Worm (Caenorhabditis elegans): ENCODE results near the gene mig-21.

mig-21 gene

DNA sequence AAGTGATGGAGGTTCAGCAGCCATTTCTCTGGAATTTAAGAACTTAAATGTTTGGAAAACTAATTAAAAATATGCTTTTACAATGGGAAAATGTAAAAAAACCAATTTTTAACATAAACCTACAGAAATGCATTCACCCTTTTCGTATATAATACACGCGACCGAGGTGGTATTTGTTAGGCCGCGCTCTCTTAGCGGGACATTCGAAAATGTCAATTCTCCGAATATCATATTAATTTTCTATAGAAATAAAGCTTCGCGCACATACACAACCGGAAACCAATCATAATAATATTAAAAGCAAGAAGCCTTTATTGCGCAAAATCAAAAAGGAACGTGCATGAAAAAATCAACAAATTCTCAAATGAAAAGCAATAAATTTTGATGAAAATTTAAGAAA is 24.9 kb downstream of the mig-21 start, which contains the start of gene ddx-23 (continued):
- TF ChIP-seq B0019.2 (GFP tag; conservative IDR thresholded peaks at IDR 0.05) (no peak), madf-3 (GFP tag; IDR thresholded peaks at IDR 0.05) (no peak), nhr-27 (tag; optimal IDR thresholded peaks at IDR 0.05) (no peak), T07F8.4 (tag; optimal IDR thresholded peaks at IDR 0.05) (no peak), F23B12.7 (tag; optimal IDR thresholded peaks at IDR 0.05; ENCODE audit: insufficient read depth) (no peak), egrh-3 (GFP tag; IDR thresholded peaks at IDR 0.05) (no peak), chd-7 (tag; optimal IDR thresholded peaks at IDR 0.05) (no peak), sea-2 (GFP tag; IDR thresholded peaks at IDR 0.05) (no peak), dpl-1 (GFP tag; optimal IDR thresholded peaks at IDR 0.05) (peak; percentile 8), ceh-40 (GFP tag; IDR thresholded peaks at IDR 0.05) (no peak), rec-8 (tag; optimal IDR thresholded peaks at IDR 0.05) (no peak), attf-3 (GFP tag; conservative IDR thresholded peaks at IDR 0.05) (no peak), ztf-6 (GFP tag; IDR thresholded peaks at IDR 0.05) (no peak), nfya-1 (tag; optimal IDR thresholded peaks at IDR 0.05; ENCODE audit: borderline replicate concordance, insufficient read depth) (no peak), T26A5.8 (tag; optimal IDR thresholded peaks at IDR 0.05) (no peak), bed-1 (GFP tag; IDR thresholded peaks at IDR 0.05) (peak; percentile 29; the same call in 1 of the 2 replicates), nhr-80 (tag; optimal IDR thresholded peaks at IDR 0.05) (no peak), F22D6.2 (tag; optimal IDR thresholded peaks at IDR 0.05) (no peak), F10E7.11 (tag; optimal IDR thresholded peaks at IDR 0.05) (peak; percentile 58), hlh-12 (tag; optimal IDR thresholded peaks at IDR 0.05) (peak; percentile 28), rcor-1 (GFP tag; IDR thresholded peaks at IDR 0.05) (no peak), atf-7 (tag; optimal IDR thresholded peaks at IDR 0.05) (no peak), ztf-28 (GFP tag; IDR thresholded peaks at IDR 0.05) (no peak), attf-6 (GFP tag; IDR thresholded peaks at IDR 0.05) (no peak), snpc-3.4 (tag; optimal IDR thresholded peaks at IDR 0.05) (peak; percentile 69), ceh-79 (tag; optimal IDR thresholded peaks at IDR 0.05) (peak; percentile 39), nhr-179 (tag; optimal IDR thresholded peaks at IDR 0.05) (no peak), Y56A3A.18 (GFP tag; IDR thresholded peaks at IDR 0.05) (0 out of 2 replicates have a peak, but pooled peaks have one; percentile 65), zim-3 (tag; optimal IDR thresholded peaks at IDR 0.05) (no peak), let-607 (tag; optimal IDR thresholded peaks at IDR 0.05) (no peak), let-526 (GFP tag; IDR thresholded peaks at IDR 0.05) (no peak), repo-1 (tag; optimal IDR thresholded peaks at IDR 0.05) (peak; percentile 62), xnd-1 (tag; optimal IDR thresholded peaks at IDR 0.05) (peak; percentile 38), Y67H2A.10 (GFP tag; conservative IDR thresholded peaks at IDR 0.05) (no peak), mel-28 (tag; optimal IDR thresholded peaks at IDR 0.05; ENCODE audit: borderline replicate concordance) (no peak), hmg-20 (GFP tag; IDR thresholded peaks at IDR 0.05) (no peak), hsf-1 (GFP tag; IDR thresholded peaks at IDR 0.05) (no peak; the same call in 1 of the 2 replicates), dox-1 (GFP tag; IDR thresholded peaks at IDR 0.05) (no peak), bed-2 (GFP tag; IDR thresholded peaks at IDR 0.05) (no peak), sdz-38 (tag; optimal IDR thresholded peaks at IDR 0.05) (no peak), nfyb-1 (GFP tag; IDR thresholded peaks at IDR 0.05) (0 out of 2 replicates have a peak, but pooled peaks have one; percentile 58), tlf-1 (GFP tag; optimal IDR thresholded peaks at IDR 0.05) (no peak), akir-1 (GFP tag; optimal IDR thresholded peaks at IDR 0.05) (no peak), lsy-27 (tag; optimal IDR thresholded peaks at IDR 0.05; ENCODE audit: borderline replicate concordance, insufficient read depth) (no peak), hrde-1 (tag; optimal IDR thresholded peaks at IDR 0.05; ENCODE audit: borderline replicate concordance) (peak; percentile 6), K12H6.12 (tag; optimal IDR thresholded peaks at IDR 0.05) (no peak), nhr-90 (tag; optimal IDR thresholded peaks at IDR 0.05) (peak; percentile 27), snpc-1.3 (tag; optimal IDR thresholded peaks at IDR 0.05; ENCODE audit: insufficient read depth) (no peak)
